Worm (Caenorhabditis elegans): ENCODE results near the gene T08E11.1.

DNA sequence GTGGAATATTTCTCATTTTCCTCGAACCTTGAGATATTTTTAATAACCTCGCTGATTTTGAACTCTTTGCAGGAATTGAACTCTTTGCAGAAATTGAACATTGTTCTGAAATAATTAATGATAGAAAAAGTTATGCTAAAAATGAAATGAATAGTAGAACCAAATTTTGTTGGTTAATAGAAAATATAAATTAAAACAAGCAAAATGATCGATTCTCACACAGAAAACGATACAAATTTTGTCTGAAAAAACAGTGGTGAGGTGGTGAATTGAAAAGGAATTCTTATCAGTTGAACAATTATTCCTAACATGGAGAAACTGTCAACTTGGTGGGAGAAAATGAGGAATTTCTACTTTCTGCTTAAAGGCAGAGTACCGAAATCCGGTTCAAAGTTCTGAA is 48.3 kb downstream of the T08E11.1 start, which contains the start of gene math-6:
- TF ChIP-seq ama-1 (optimal IDR thresholded peaks at IDR 0.05), result no peak
- TF ChIP-seq hmbx-1 (tag; optimal IDR thresholded peaks at IDR 0.05), result no peak
- no peak for TF ChIP-seq sea-1 (GFP tag; conservative IDR thresholded peaks at IDR 0.05)
- TF ChIP-seq F13C5.2 (tag; optimal IDR thresholded peaks at IDR 0.05), result no peak
- no peak for TF ChIP-seq flt-1 (GFP tag; IDR thresholded peaks at IDR 0.05)
- TF ChIP-seq tbx-11 (GFP tag; IDR thresholded peaks at IDR 0.05), result no peak
- TF ChIP-seq tra-4 (tag; optimal IDR thresholded peaks at IDR 0.05), result no peak
- TF ChIP-seq ceh-13 (GFP tag; optimal IDR thresholded peaks at IDR 0.05), result no peak
- no peak for TF ChIP-seq ceh-36 (tag; optimal IDR thresholded peaks at IDR 0.05)
- TF ChIP-seq scrt-1 (GFP tag; IDR thresholded peaks at IDR 0.05), result no peak
- TF ChIP-seq hmg-4 (GFP tag; optimal IDR thresholded peaks at IDR 0.05), result no peak
- no peak for TF ChIP-seq hnd-1 (tag; optimal IDR thresholded peaks at IDR 0.05)
- no peak for TF ChIP-seq aly-1 (tag; optimal IDR thresholded peaks at IDR 0.05)

All from whole organism, early embryonic.